Worm (Caenorhabditis elegans): ENCODE results near the gene H04D03.2.

- TF ChIP-seq nfya-1 (tag; optimal IDR thresholded peaks at IDR 0.05; ENCODE audit: borderline replicate concordance, insufficient read depth) (no peak), unc-130 (GFP tag; optimal IDR thresholded peaks at IDR 0.05) (no peak), lin-54 (GFP tag; optimal IDR thresholded peaks at IDR 0.05) (peak; percentile 11), egl-44 (GFP tag; IDR thresholded peaks at IDR 0.05) (no peak), nfya-2 (GFP tag; IDR thresholded peaks at IDR 0.05) (no peak), lin-26 (GFP tag; IDR thresholded peaks at IDR 0.05) (no peak), die-1 (tag; optimal IDR thresholded peaks at IDR 0.05) (no peak)
Observed at ce11 chrIII:10415822-10416221, 26.4 kb downstream of the H04D03.2 start, which contains the start of gene ymel-1.
